Fruit fly (Drosophila melanogaster): ENCODE data around the gene Or67b.

The Or67b gene

dm6 chr3L:9629093-9629492 is at the start of gene Or67b:
Gene Or67b (minus strand): TSS chr3L:9629193.
- no peak for TF ChIP-seq CG8159 (tag; optimal IDR thresholded peaks at IDR 0.05)
- no peak for TF ChIP-seq D1 (tag; optimal IDR thresholded peaks at IDR 0.05)
- no peak for TF ChIP-seq CG10348 (GFP tag; IDR thresholded peaks at IDR 0.05)
- no peak for TF ChIP-seq rn (GFP tag; IDR thresholded peaks at IDR 0.05)
- TF ChIP-seq CG8301 (tag; optimal IDR thresholded peaks at IDR 0.05), result no peak
- no peak for TF ChIP-seq Snoo (tag; optimal IDR thresholded peaks at IDR 0.05)
- TF ChIP-seq Ets98B (GFP tag; IDR thresholded peaks at IDR 0.05), result no peak
- no peak for TF ChIP-seq fd96Ca (GFP tag; IDR thresholded peaks at IDR 0.05)
- TF ChIP-seq CG14655 (GFP tag; optimal IDR thresholded peaks at IDR 0.05), result no peak
- TF ChIP-seq CG15710 (tag; optimal IDR thresholded peaks at IDR 0.05), result no peak
- no peak for TF ChIP-seq gl (tag; optimal IDR thresholded peaks at IDR 0.05)
- TF ChIP-seq CG9948 (tag; optimal IDR thresholded peaks at IDR 0.05), result no peak
- TF ChIP-seq CG17806 (tag; optimal IDR thresholded peaks at IDR 0.05), result no peak
- no peak for TF ChIP-seq CG13204 (GFP tag; optimal IDR thresholded peaks at IDR 0.05)
- TF ChIP-seq CG32121 (GFP tag; IDR thresholded peaks at IDR 0.05), result no peak

dm6 chr3L:9678007-9678497 is 49.1 kb upstream of the Or67b start:
- TF ChIP-seq CG13204 (GFP tag; optimal IDR thresholded peaks at IDR 0.05) (no peak), fd96Ca (GFP tag; IDR thresholded peaks at IDR 0.05) (no peak), CG17806 (tag; optimal IDR thresholded peaks at IDR 0.05) (peak; percentile 3), CG12605 (GFP tag; IDR thresholded peaks at IDR 0.05) (no peak), Ets98B (GFP tag; IDR thresholded peaks at IDR 0.05) (no peak), CG8301 (tag; optimal IDR thresholded peaks at IDR 0.05) (peak; percentile 16), EcR (GFP tag; optimal IDR thresholded peaks at IDR 0.05) (peak; percentile 85), CG8159 (tag; optimal IDR thresholded peaks at IDR 0.05) (no peak), Pif1B (GFP tag; optimal IDR thresholded peaks at IDR 0.05) (peak; percentile 20), CG9948 (tag; optimal IDR thresholded peaks at IDR 0.05) (no peak), Snoo (tag; optimal IDR thresholded peaks at IDR 0.05) (no peak), gl (tag; optimal IDR thresholded peaks at IDR 0.05) (no peak), Pif1A (GFP tag; optimal IDR thresholded peaks at IDR 0.05) (peak; percentile 43), CG14655 (GFP tag; optimal IDR thresholded peaks at IDR 0.05) (no peak), D1 (tag; optimal IDR thresholded peaks at IDR 0.05) (no peak), CG4496 (GFP tag; IDR thresholded peaks at IDR 0.05) (no peak), CG34367 (tag; optimal IDR thresholded peaks at IDR 0.05) (no peak), rn (GFP tag; IDR thresholded peaks at IDR 0.05) (no peak), CG15710 (tag; optimal IDR thresholded peaks at IDR 0.05) (no peak), CG32121 (GFP tag; IDR thresholded peaks at IDR 0.05) (no peak), CG10348 (GFP tag; IDR thresholded peaks at IDR 0.05) (no peak)

dm6 chr3L:9677260-9677659 is 48.3 kb upstream of the Or67b start:
- TF ChIP-seq Pif1A (GFP tag; optimal IDR thresholded peaks at IDR 0.05), result no peak
- no peak for TF ChIP-seq rn (GFP tag; IDR thresholded peaks at IDR 0.05)
- no peak for TF ChIP-seq CG13204 (GFP tag; optimal IDR thresholded peaks at IDR 0.05)
- TF ChIP-seq Ets98B (GFP tag; IDR thresholded peaks at IDR 0.05), result no peak
- no peak for TF ChIP-seq EcR (GFP tag; optimal IDR thresholded peaks at IDR 0.05)
- TF ChIP-seq CG15710 (tag; optimal IDR thresholded peaks at IDR 0.05), result no peak
- TF ChIP-seq Pif1B (GFP tag; optimal IDR thresholded peaks at IDR 0.05), result no peak
- no peak for TF ChIP-seq Snoo (tag; optimal IDR thresholded peaks at IDR 0.05)

- TF ChIP-seq CG34367 (tag; optimal IDR thresholded peaks at IDR 0.05), result no peak
- TF ChIP-seq CG15710 (tag; optimal IDR thresholded peaks at IDR 0.05), result no peak
- TF ChIP-seq CG9948 (tag; optimal IDR thresholded peaks at IDR 0.05), result no peak
- peak; percentile 73 for TF ChIP-seq CG32121 (GFP tag; IDR thresholded peaks at IDR 0.05)
- TF ChIP-seq EcR (GFP tag; optimal IDR thresholded peaks at IDR 0.05), result no peak
- no peak for TF ChIP-seq gl (tag; optimal IDR thresholded peaks at IDR 0.05)
- TF ChIP-seq CG10348 (GFP tag; IDR thresholded peaks at IDR 0.05), result no peak
- peak; percentile 66 for TF ChIP-seq Pif1A (GFP tag; optimal IDR thresholded peaks at IDR 0.05)
- TF ChIP-seq CG12605 (GFP tag; IDR thresholded peaks at IDR 0.05), result peak; percentile 91
- peak; percentile 84 for TF ChIP-seq Snoo (tag; optimal IDR thresholded peaks at IDR 0.05)
- peak; percentile 55 for TF ChIP-seq CG14655 (GFP tag; optimal IDR thresholded peaks at IDR 0.05)
- peak; percentile 88 for TF ChIP-seq CG4496 (GFP tag; IDR thresholded peaks at IDR 0.05)
- no peak for TF ChIP-seq CG8159 (tag; optimal IDR thresholded peaks at IDR 0.05)
- TF ChIP-seq Pif1B (GFP tag; optimal IDR thresholded peaks at IDR 0.05), result peak; percentile 17
- TF ChIP-seq Ets98B (GFP tag; IDR thresholded peaks at IDR 0.05), result peak; percentile 79
- TF ChIP-seq rn (GFP tag; IDR thresholded peaks at IDR 0.05), result 0 out of 2 replicates have a peak, but pooled peaks have one; percentile 14
- no peak for TF ChIP-seq CG17806 (tag; optimal IDR thresholded peaks at IDR 0.05)
- no peak for TF ChIP-seq D1 (tag; optimal IDR thresholded peaks at IDR 0.05)
Observed at dm6 chr3L:9675528-9675963, 46.6 kb upstream of the Or67b start.

dm6 chr3L:9674300-9674699 is 45.3 kb upstream of the Or67b start:
- no peak for TF ChIP-seq CG15710 (tag; optimal IDR thresholded peaks at IDR 0.05)
- no peak for TF ChIP-seq gl (tag; optimal IDR thresholded peaks at IDR 0.05)
- TF ChIP-seq CG8159 (tag; optimal IDR thresholded peaks at IDR 0.05), result no peak
- no peak for TF ChIP-seq fd96Ca (GFP tag; IDR thresholded peaks at IDR 0.05)

- TF ChIP-seq CG13204 (GFP tag; optimal IDR thresholded peaks at IDR 0.05) (peak; percentile 10), CG34367 (tag; optimal IDR thresholded peaks at IDR 0.05) (no peak)
Observed at dm6 chr3L:9671372-9671771, 42.4 kb upstream of the Or67b start.

- TF ChIP-seq CG12605 (GFP tag; IDR thresholded peaks at IDR 0.05) (peak; percentile 94), CG14655 (GFP tag; optimal IDR thresholded peaks at IDR 0.05) (no peak)
Observed at dm6 chr3L:9643762-9644161, 14.8 kb upstream of the Or67b start, which contains the start of gene CNMaR. Gene CNMaR (plus strand): TSS chr3L:9644109.
